Fruit fly (Drosophila melanogaster) whole organism, adult: ENCODE results near the gene CG12279.

Experiments used
- CG33017 ChIP-seq: fragments of 200-800 bp; sonication (Bioruptor generic); optimal IDR thresholded peaks from 2 replicates; lab custom pipeline; 2018; ENCODE audit warnings: missing biosample characterization, mild to moderate bottlenecking, missing genetic modification characterization, moderate library complexity
- CG5204 ChIP-seq: fragments of 200-800 bp; sonication (Bioruptor generic); optimal IDR thresholded peaks from 2 replicates; lab custom pipeline; 2016; ENCODE audit warnings: missing biosample characterization, missing genetic modification characterization
- bab1 ChIP-seq: fragments of 200-800 bp; sonication (Bioruptor generic); optimal IDR thresholded peaks from 3 replicates; lab custom pipeline; 2019; ENCODE audit warnings: missing biosample characterization, mild to moderate bottlenecking, missing genetic modification characterization, moderate library complexity
- kay ChIP-seq: fragments of 200-800 bp; sonication (Bioruptor generic); peaks from one replicate; lab custom pipeline; 2016; ENCODE audit warnings: missing biosample characterization, missing genetic modification characterization, borderline replicate concordance

dm6 chr3R:12697571-12698039 is 7.3 kb upstream of the CG12279 start:
- TF ChIP-seq CG33017 (tag; lab: Kevin White, UChicago) (no peak), CG5204 (GFP tag; lab: Kevin White, UChicago) (no peak), bab1 (GFP tag; lab: Kevin White, UChicago) (peak; percentile 33), kay (GFP tag; lab: Kevin White, UChicago) (peak; percentile 39)
